Worm (Caenorhabditis elegans) whole organism, dauer: Measurements from ENCODE around the gene dgk-1.

Experiments
- unc-62 ChIP-seq: sonication (generic microtip); optimal IDR thresholded peaks from 2 replicates; lab custom pipeline; 2017; ENCODE audit warnings: missing biosample characterization, missing genetic modification reagents, missing genetic modification characterization

The dgk-1 gene

ce11 chrX:994678-995077 lies 3.4 kb upstream of the dgk-1 start:
- no peak for TF ChIP-seq unc-62 (GFP tag; lab: Kevin White, UChicago)

- no peak for TF ChIP-seq unc-62 (GFP tag; lab: Kevin White, UChicago)
Measured at ce11 chrX:992650-993403, 1.6 kb upstream of the dgk-1 start.

ce11 chrX:986463-986862 lies 4.8 kb downstream of the dgk-1 start:
- no peak for TF ChIP-seq unc-62 (GFP tag; lab: Kevin White, UChicago)

- no peak for TF ChIP-seq unc-62 (GFP tag; lab: Kevin White, UChicago)
Measured at ce11 chrX:982598-982997, 8.7 kb downstream of the dgk-1 start.

- TF ChIP-seq unc-62 (GFP tag; lab: Kevin White, UChicago): no peak
Measured at ce11 chrX:980252-981009, 10.8 kb downstream of the dgk-1 start, which contains the start of gene C44C1.1. C44C1.1 (plus strand) TSS chrX:980776.

ce11 chrX:977958-978686 lies 13.1 kb downstream of the dgk-1 start, which contains the start of gene abhd-3.2:
abhd-3.2 (minus strand) TSS chrX:978008.
- no peak for TF ChIP-seq unc-62 (GFP tag; lab: Kevin White, UChicago)

- TF ChIP-seq unc-62 (GFP tag; lab: Kevin White, UChicago): no peak
Measured at ce11 chrX:975236-975535, 16.1 kb downstream of the dgk-1 start.

- no peak for TF ChIP-seq unc-62 (GFP tag; lab: Kevin White, UChicago)
Measured at ce11 chrX:974499-975235, 16.6 kb downstream of the dgk-1 start, which contains the start of gene vps-45. vps-45 (minus strand) TSS chrX:974848.

ce11 chrX:970072-970471 lies 21.2 kb downstream of the dgk-1 start, which contains the start of gene C44C1.6:
C44C1.6 (minus strand) TSS chrX:970270.
- TF ChIP-seq unc-62 (GFP tag; lab: Kevin White, UChicago): no peak

- TF ChIP-seq unc-62 (GFP tag; lab: Kevin White, UChicago): no peak
Measured at ce11 chrX:963171-963570, 28.1 kb downstream of the dgk-1 start, which contains the start of gene ncs-1. ncs-1 (minus strand) TSS chrX:963271.

ce11 chrX:960139-960538 lies 31.1 kb downstream of the dgk-1 start:
- no peak for TF ChIP-seq unc-62 (GFP tag; lab: Kevin White, UChicago)

ce11 chrX:957581-957980 lies 33.7 kb downstream of the dgk-1 start, which contains the start of gene chil-10:
chil-10 (plus strand) TSS chrX:957881.
- TF ChIP-seq unc-62 (GFP tag; lab: Kevin White, UChicago): no peak

- TF ChIP-seq unc-62 (GFP tag; lab: Kevin White, UChicago): no peak
Measured at ce11 chrX:954499-955061, 36.7 kb downstream of the dgk-1 start, which contains the start of gene apm-3. apm-3 (plus strand) TSS chrX:954975.

- TF ChIP-seq unc-62 (GFP tag; lab: Kevin White, UChicago): no peak
Measured at ce11 chrX:952557-953083, 38.6 kb downstream of the dgk-1 start.
